Worm (Caenorhabditis elegans): ENCODE results near the gene ZK84.5.
"Not testable (repeated sequence)": the region's sequence is repeated elsewhere in the genome, so short reads cannot be mapped to it uniquely, and the experiment has no call there.

DNA sequence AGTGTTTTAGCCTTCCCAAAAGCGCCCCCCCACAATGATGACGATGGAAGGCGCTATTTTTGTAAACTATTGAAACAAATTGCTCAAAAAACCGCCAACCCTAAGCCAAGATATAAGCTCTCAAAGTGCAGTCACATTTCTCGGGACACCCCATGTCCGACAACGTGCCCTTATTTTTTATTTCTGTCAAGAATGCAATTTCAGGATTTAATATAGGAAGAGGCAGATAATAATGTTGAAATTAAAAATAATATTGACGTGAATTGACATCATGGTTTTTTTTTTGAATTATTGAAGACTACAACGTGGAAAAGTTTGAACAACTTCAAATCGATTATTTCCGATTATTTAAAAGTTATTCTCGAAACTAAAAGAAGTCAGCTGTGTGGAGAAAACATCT, 2.3 kb downstream of the ZK84.5 start, which contains the start of gene ZK84.2:
- TF ChIP-seq attf-6, F33H1.4 (GFP tag; IDR thresholded peaks at IDR 0.05): not testable (repeated sequence)

Measured in whole organism, young adult.